Worm (Caenorhabditis elegans): ENCODE data around the gene C06A1.6.

Gene C06A1.6

DNA sequence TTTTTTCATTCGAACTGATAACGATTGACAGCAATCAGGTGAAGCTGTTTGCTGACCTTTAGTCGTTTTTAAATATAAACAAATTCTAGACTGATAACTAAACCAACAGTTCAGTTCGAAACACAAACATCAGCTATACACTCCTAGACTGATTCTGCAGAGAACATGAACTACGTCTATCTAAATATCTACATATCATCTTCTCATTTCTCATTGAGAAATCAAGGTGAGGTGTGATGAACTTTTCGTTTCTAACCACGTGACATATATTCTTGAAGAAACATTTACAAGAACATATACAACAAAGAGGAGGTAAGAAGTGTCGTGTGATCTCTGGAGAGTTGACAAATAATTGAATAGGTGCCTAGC is 7.3 kb downstream of the C06A1.6 start (continued):
- 0 out of 2 replicates have a peak, but pooled peaks have one; percentile 2 for TF ChIP-seq tra-1 (GFP tag; IDR thresholded peaks at IDR 0.05)
- TF ChIP-seq skn-1 (tag; optimal IDR thresholded peaks at IDR 0.05), result no peak
- no peak for TF ChIP-seq nhr-111 (GFP tag; optimal IDR thresholded peaks at IDR 0.05)
- no peak for TF ChIP-seq nhr-10 (tag; optimal IDR thresholded peaks at IDR 0.05)
- no peak for TF ChIP-seq ceh-82 (tag; optimal IDR thresholded peaks at IDR 0.05)
- no peak for TF ChIP-seq vab-7 (GFP tag; IDR thresholded peaks at IDR 0.05)
- TF ChIP-seq spr-1 (tag; optimal IDR thresholded peaks at IDR 0.05), result no peak
- TF ChIP-seq R02D3.7 (tag; optimal IDR thresholded peaks at IDR 0.05), result no peak
- TF ChIP-seq nhr-102 (tag; optimal IDR thresholded peaks at IDR 0.05), result no peak
- TF ChIP-seq zfp-2 (tag; optimal IDR thresholded peaks at IDR 0.05), result no peak
- TF ChIP-seq snpc-1.2 (GFP tag; IDR thresholded peaks at IDR 0.05), result no peak
- peak in 1 of 2 experiments; percentile 57 for TF ChIP-seq lsy-2 (tag; optimal IDR thresholded peaks at IDR 0.05)
- no peak for TF ChIP-seq ceh-32 (tag; optimal IDR thresholded peaks at IDR 0.05; ENCODE audit: poor library complexity)
- TF ChIP-seq unc-62 (GFP tag; optimal IDR thresholded peaks at IDR 0.05 in 1 of 2), result peak in 1 of 2 experiments; percentile 70
- no peak for TF ChIP-seq unc-62 (tag; optimal IDR thresholded peaks at IDR 0.05)
- peak; percentile 66 for TF ChIP-seq mep-1 (tag; optimal IDR thresholded peaks at IDR 0.05)

DNA sequence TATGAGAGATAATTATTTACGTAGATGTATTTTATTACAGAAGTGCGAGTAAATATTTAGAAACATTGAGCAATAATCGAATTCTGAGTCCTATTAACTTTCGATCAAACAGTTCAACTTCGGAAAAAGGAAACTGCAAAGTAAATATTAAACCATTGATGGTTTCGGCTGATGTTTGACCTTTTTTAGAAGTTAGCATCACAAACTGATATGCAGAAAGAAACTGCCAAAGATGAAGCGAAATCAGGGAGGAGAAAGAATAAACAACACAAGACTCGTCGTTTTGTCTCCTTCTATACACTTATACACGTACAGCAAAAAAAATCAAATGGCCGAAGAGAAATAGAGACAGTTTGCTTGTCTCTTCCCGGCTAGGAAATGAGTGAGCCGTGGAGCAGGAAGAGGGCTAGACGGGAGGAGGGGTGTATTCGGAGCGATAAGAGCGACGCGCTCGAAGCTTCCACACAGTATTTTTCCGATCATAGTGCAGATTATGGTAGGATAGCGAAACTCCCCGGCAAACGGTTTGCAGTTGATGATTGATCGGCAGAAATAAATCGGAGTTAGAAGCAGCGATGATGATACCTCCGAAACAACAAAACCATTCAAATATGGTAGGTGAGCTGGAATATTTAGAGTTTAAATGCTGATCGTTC is 7.8 kb downstream of the C06A1.6 start:
- no peak for TF ChIP-seq F37D6.2 (tag; optimal IDR thresholded peaks at IDR 0.05)
- no peak for TF ChIP-seq ceh-82 (tag; optimal IDR thresholded peaks at IDR 0.05)
- no peak for TF ChIP-seq lim-7 (GFP tag; IDR thresholded peaks at IDR 0.05)
- TF ChIP-seq duxl-1 (tag; optimal IDR thresholded peaks at IDR 0.05; ENCODE audit: poor library complexity), result no peak
- TF ChIP-seq nhr-48 (tag; optimal IDR thresholded peaks at IDR 0.05), result no peak
- no peak for TF ChIP-seq R02D3.7 (tag; optimal IDR thresholded peaks at IDR 0.05)
- no peak for TF ChIP-seq spr-3 (GFP tag; optimal IDR thresholded peaks at IDR 0.05)
- TF ChIP-seq nhr-76 (tag; optimal IDR thresholded peaks at IDR 0.05), result no peak
- no peak for TF ChIP-seq ZK337.2 (GFP tag; IDR thresholded peaks at IDR 0.05)
- no peak for TF ChIP-seq cey-2 (tag; optimal IDR thresholded peaks at IDR 0.05; ENCODE audit: borderline replicate concordance, insufficient read depth)
- no peak for TF ChIP-seq ceh-32 (tag; optimal IDR thresholded peaks at IDR 0.05; ENCODE audit: poor library complexity)
- TF ChIP-seq Y5F2A.4 (GFP tag; optimal IDR thresholded peaks at IDR 0.05), result no peak
- TF ChIP-seq nhr-10 (tag; optimal IDR thresholded peaks at IDR 0.05), result peak; percentile 31
- TF ChIP-seq mxl-3 (GFP tag; optimal IDR thresholded peaks at IDR 0.05), result no peak
- TF ChIP-seq hlh-11 (tag; optimal IDR thresholded peaks at IDR 0.05), result peak; percentile 36
- no peak for TF ChIP-seq mdl-1 (tag; optimal IDR thresholded peaks at IDR 0.05)
- no peak for TF ChIP-seq D1046.2 (GFP tag; IDR thresholded peaks at IDR 0.05)
- no peak for TF ChIP-seq unc-39 (tag; optimal IDR thresholded peaks at IDR 0.05)
- no peak for TF ChIP-seq ztf-11 (tag; optimal IDR thresholded peaks at IDR 0.05)
- TF ChIP-seq ZK546.5 (tag; optimal IDR thresholded peaks at IDR 0.05), result no peak
- TF ChIP-seq zip-2 (tag; optimal IDR thresholded peaks at IDR 0.05), result no peak
- TF ChIP-seq zfp-3 (GFP tag; conservative IDR thresholded peaks at IDR 0.05), result no peak
- no peak for TF ChIP-seq nhr-6 (tag; optimal IDR thresholded peaks at IDR 0.05)
- TF ChIP-seq nhr-237 (tag; optimal IDR thresholded peaks at IDR 0.05), result no peak
- TF ChIP-seq attf-4 (tag; optimal IDR thresholded peaks at IDR 0.05), result no peak
- TF ChIP-seq unc-130 (GFP tag; optimal IDR thresholded peaks at IDR 0.05), result no peak
- TF ChIP-seq ces-1 (GFP tag; optimal IDR thresholded peaks at IDR 0.05), result no peak
- no peak; the same call in 1 of the 2 replicates for TF ChIP-seq lin-38 (GFP tag; IDR thresholded peaks at IDR 0.05)
- TF ChIP-seq lin-29 (GFP tag; IDR thresholded peaks at IDR 0.05), result no peak
- TF ChIP-seq spr-1 (tag; optimal IDR thresholded peaks at IDR 0.05), result no peak
- TF ChIP-seq nhr-11 (tag; optimal IDR thresholded peaks at IDR 0.05), result no peak
- TF ChIP-seq tra-1 (GFP tag; IDR thresholded peaks at IDR 0.05), result 0 out of 2 replicates have a peak, but pooled peaks have one; percentile 28
- TF ChIP-seq lin-1 (GFP tag; IDR thresholded peaks at IDR 0.05), result no peak
- TF ChIP-seq dve-1 (tag; optimal IDR thresholded peaks at IDR 0.05; ENCODE audit: insufficient read depth), result no peak
- no peak for TF ChIP-seq lin-13 (GFP tag; optimal IDR thresholded peaks at IDR 0.05)
- no peak for TF ChIP-seq ceh-62 (tag; optimal IDR thresholded peaks at IDR 0.05)
- TF ChIP-seq mes-2 (tag; optimal IDR thresholded peaks at IDR 0.05; ENCODE audit: poor library complexity, severe bottlenecking), result peak; percentile 20
- TF ChIP-seq nhr-111 (GFP tag; optimal IDR thresholded peaks at IDR 0.05), result no peak
- no peak for TF ChIP-seq pha-4 (GFP tag; IDR thresholded peaks at IDR 0.05)
- no peak for TF ChIP-seq pha-4 (tag; optimal IDR thresholded peaks at IDR 0.05)
